Fruit fly (Drosophila melanogaster) whole organism, embryonic: ENCODE measurements around the gene ATP7.

Experiments used
- Antp ChIP-seq: fragments of 200-800 bp; sonication (Bioruptor generic); optimal IDR thresholded peaks from 3 replicates; lab custom pipeline; 2016; ENCODE audit warnings: missing biosample characterization, missing genetic modification characterization
- Bdp1 ChIP-seq: fragments of 200-800 bp; sonication (Bioruptor generic); optimal IDR thresholded peaks from 3 replicates; lab custom pipeline; 2016; ENCODE audit warnings: missing biosample characterization, missing genetic modification characterization
- CG10147 ChIP-seq: fragments of 200-800 bp; sonication (Bioruptor generic); optimal IDR thresholded peaks from 2 replicates; lab custom pipeline; 2019; ENCODE audit warnings: missing biosample characterization, mild to moderate bottlenecking, missing genetic modification characterization, moderate library complexity
- CG10565 ChIP-seq: fragments of 200-800 bp; sonication (Bioruptor generic); optimal IDR thresholded peaks from 3 replicates; lab custom pipeline; 2016; ENCODE audit warnings: missing biosample characterization, mild to moderate bottlenecking, missing genetic modification characterization
- CG12155 ChIP-seq: fragments of 200-800 bp; sonication (Bioruptor generic); optimal IDR thresholded peaks from 3 replicates; lab custom pipeline; 2016; ENCODE audit warnings: missing biosample characterization, missing genetic modification characterization
- CG12219 ChIP-seq: fragments of 200-800 bp; sonication (Bioruptor generic); optimal IDR thresholded peaks from 3 replicates; lab custom pipeline; 2018; ENCODE audit warnings: missing biosample characterization, mild to moderate bottlenecking, missing genetic modification characterization
- CG14014 ChIP-seq: fragments of 200-800 bp; sonication (Bioruptor generic); IDR thresholded peaks from 2 replicates; pipeline ENCODE4 v1.3.6; 2022; ENCODE audit warnings: missing biosample characterization, missing genetic modification characterization
- CG17612 ChIP-seq: fragments of 200-800 bp; sonication (Bioruptor generic); IDR thresholded peaks from 2 replicates; pipeline ENCODE4 v1.3.6; 2022; ENCODE audit warnings: missing biosample characterization, missing genetic modification characterization
- CG18011 ChIP-seq: fragments of 200-800 bp; sonication (Bioruptor generic); optimal IDR thresholded peaks from 2 replicates; lab custom pipeline; 2017; ENCODE audit warnings: missing biosample characterization, missing genetic modification characterization, mild to moderate bottlenecking, moderate library complexity, missing genotype
- CG18619 ChIP-seq: fragments of 200-800 bp; sonication (Bioruptor generic); optimal IDR thresholded peaks from 3 replicates; lab custom pipeline; 2017; ENCODE audit warnings: missing biosample characterization, mild to moderate bottlenecking, missing genetic modification characterization
- CG2129 ChIP-seq: fragments of 200-800 bp; sonication (Bioruptor generic); IDR thresholded peaks from 2 replicates; pipeline ENCODE4 v1.3.6; 2022; ENCODE audit warnings: missing biosample characterization, missing genetic modification characterization; ENCODE audit not compliant: partially characterized antibody
- CG2712 ChIP-seq: fragments of 200-800 bp; optimal IDR thresholded peaks from 3 replicates; lab custom pipeline; 2019; ENCODE audit warnings: missing biosample characterization, mild to moderate bottlenecking, missing genetic modification characterization, moderate library complexity
- CG30431 ChIP-seq: fragments of 200-800 bp; sonication (Bioruptor generic); optimal IDR thresholded peaks from 2 replicates; lab custom pipeline; 2017; ENCODE audit warnings: missing biosample characterization, missing genetic modification characterization
- CG34376 ChIP-seq: fragments of 200-800 bp; sonication (Bioruptor generic); optimal IDR thresholded peaks from 2 replicates; lab custom pipeline; 2018; ENCODE audit warnings: missing biosample characterization, mild to moderate bottlenecking, missing genetic modification characterization
- CG3838 ChIP-seq: fragments of 200-800 bp; sonication (Bioruptor generic); optimal IDR thresholded peaks from 3 replicates; lab custom pipeline; 2016; ENCODE audit warnings: missing biosample characterization, missing genetic modification characterization
- CG43689 ChIP-seq: fragments of 200-800 bp; sonication (Bioruptor generic); IDR thresholded peaks from 2 replicates; pipeline ENCODE4 v1.3.6; 2022; ENCODE audit warnings: missing biosample characterization, missing genetic modification characterization
- CG6254 ChIP-seq: fragments of 200-800 bp; sonication (Bioruptor generic); optimal IDR thresholded peaks from 3 replicates; lab custom pipeline; 2017; ENCODE audit warnings: mild to moderate bottlenecking, missing biosample characterization, missing genetic modification reagents, missing genetic modification characterization
- CG6765 ChIP-seq: fragments of 200-800 bp; sonication (Bioruptor generic); optimal IDR thresholded peaks from 3 replicates; lab custom pipeline; 2017; ENCODE audit warnings: missing biosample characterization, mild to moderate bottlenecking, missing genetic modification characterization
- CG7271 ChIP-seq: fragments of 200-800 bp; sonication (Bioruptor generic); optimal IDR thresholded peaks from 2 replicates; lab custom pipeline; 2018; ENCODE audit warnings: missing biosample characterization, mild to moderate bottlenecking, missing genetic modification characterization, moderate library complexity
- CG8290 ChIP-seq, 3 experiments: fragments of 200-800 bp; sonication (Bioruptor generic); optimal IDR thresholded peaks; 2 replicates each; lab custom pipeline; 2016 to 2019; ENCODE audit warnings: missing biosample characterization in 3 of 3, missing genetic modification characterization in 3 of 3, mild to moderate bottlenecking in 2 of 3, moderate library complexity in 1 of 3
- Dbx ChIP-seq: fragments of 200-800 bp; sonication (Bioruptor generic); IDR thresholded peaks from 3 replicates; pipeline ENCODE4 v1.3.6; 2022; ENCODE audit warnings: missing biosample characterization, missing genetic modification characterization
- Dek ChIP-seq: fragments of 200-800 bp; sonication (Bioruptor generic); optimal IDR thresholded peaks from 3 replicates; lab custom pipeline; 2019; ENCODE audit warnings: missing biosample characterization, mild to moderate bottlenecking, missing genetic modification characterization, moderate library complexity
- HHEX ChIP-seq: fragments of 200-800 bp; sonication (Bioruptor generic); optimal IDR thresholded peaks from 3 replicates; lab custom pipeline; 2017; ENCODE audit warnings: missing biosample characterization, mild to moderate bottlenecking, missing genetic modification characterization, missing genetic modification reagents
- Hmx ChIP-seq: fragments of 200-800 bp; sonication (Bioruptor generic); optimal IDR thresholded peaks from 2 replicates; lab custom pipeline; 2016; ENCODE audit warnings: missing biosample characterization, missing genetic modification characterization
- MTF-1 ChIP-seq: fragments of 200-800 bp; sonication (Bioruptor generic); optimal IDR thresholded peaks from 2 replicates; lab custom pipeline; 2018; ENCODE audit warnings: missing biosample characterization, mild to moderate bottlenecking, missing genetic modification characterization, borderline replicate concordance
- Meics ChIP-seq: fragments of 200-800 bp; sonication (Bioruptor generic); optimal IDR thresholded peaks from 2 replicates; lab custom pipeline; 2017; ENCODE audit warnings: missing biosample characterization, mild to moderate bottlenecking, missing genetic modification characterization
- Mrtf ChIP-seq: fragments of 200-800 bp; sonication (Bioruptor generic); IDR thresholded peaks from 3 replicates; pipeline ENCODE4 v1.3.6; 2022; ENCODE audit warnings: missing biosample characterization, missing genetic modification characterization
- Nf-YA ChIP-seq: fragments of 200-800 bp; sonication (Bioruptor generic); IDR thresholded peaks from 2 replicates; pipeline ENCODE4 v1.3.6; 2022; ENCODE audit warnings: missing biosample characterization, missing genetic modification characterization
- Oaz ChIP-seq: fragments of 200-800 bp; sonication (Bioruptor generic); IDR thresholded peaks from 2 replicates; pipeline ENCODE4 v1.3.6; 2022; ENCODE audit warnings: missing biosample characterization, missing genetic modification characterization
- Oli ChIP-seq: fragments of 200-800 bp; sonication (Bioruptor generic); optimal IDR thresholded peaks from 2 replicates; lab custom pipeline; 2018; ENCODE audit warnings: missing biosample characterization, mild to moderate bottlenecking, missing genetic modification characterization, moderate library complexity
- Pdp1 ChIP-seq, 2 experiments: fragments of 200-800 bp; sonication (Bioruptor generic); optimal IDR thresholded peaks; 3 replicates each; lab custom pipeline; 2016; ENCODE audit warnings: missing biosample characterization in 2 of 2, missing genetic modification characterization in 2 of 2, mild to moderate bottlenecking in 1 of 2, moderate library complexity in 1 of 2
- Six4 ChIP-seq: fragments of 200-800 bp; sonication (Bioruptor generic); optimal IDR thresholded peaks from 2 replicates; lab custom pipeline; 2016; ENCODE audit warnings: missing biosample characterization, missing genetic modification characterization
- Tbp ChIP-seq: fragments of >200 bp; optimal IDR thresholded peaks from 2 replicates; lab custom pipeline; 2018; ENCODE audit warnings: missing biosample characterization, missing genetic modification characterization
- chinmo ChIP-seq: fragments of 200-800 bp; sonication (Bioruptor generic); IDR thresholded peaks from 4 replicates; pipeline ENCODE4 v1.3.6; 2022; ENCODE audit warnings: missing biosample characterization, missing genetic modification characterization; ENCODE audit not compliant: partially characterized antibody
- emc ChIP-seq: fragments of 200-800 bp; sonication (Bioruptor generic); optimal IDR thresholded peaks from 2 replicates; lab custom pipeline; 2016; ENCODE audit warnings: missing biosample characterization, missing genetic modification characterization
- esg ChIP-seq: fragments of 200-800 bp; sonication (Bioruptor generic); conservative IDR thresholded peaks from 2 replicates; pipeline ENCODE4 v1.3.6; 2022; ENCODE audit warnings: missing biosample characterization, missing genetic modification characterization
- ind ChIP-seq: fragments of 200-800 bp; sonication (Bioruptor generic); optimal IDR thresholded peaks from 3 replicates; lab custom pipeline; 2016; ENCODE audit warnings: missing biosample characterization, missing genetic modification characterization
- kah ChIP-seq: fragments of 200-800 bp; sonication (Bioruptor generic); optimal IDR thresholded peaks from 2 replicates; lab custom pipeline; 2018; ENCODE audit warnings: missing biosample characterization, mild to moderate bottlenecking, missing genetic modification characterization
- lbe ChIP-seq: fragments of 200-800 bp; sonication (Bioruptor generic); optimal IDR thresholded peaks from 2 replicates; lab custom pipeline; 2016; ENCODE audit warnings: missing biosample characterization, mild to moderate bottlenecking, missing genetic modification characterization
- lov ChIP-seq, 2 experiments: fragments of 200-800 bp in 1 of 2; fragments of >200 bp in 1 of 2; sonication (Bioruptor generic) in 1 of 2; IDR thresholded peaks in 1 of 2; optimal IDR thresholded peaks in 1 of 2; 2 replicates in 1 of 2; 3 replicates in 1 of 2; pipeline versions ENCODE4 v1.3.6 to Lab custom; 2017 to 2022; ENCODE audit warnings: missing biosample characterization in 1 of 2, missing genetic modification characterization in 1 of 2
- nom ChIP-seq: fragments of 200-800 bp; sonication (Bioruptor generic); optimal IDR thresholded peaks from 2 replicates; lab custom pipeline; 2017; ENCODE audit warnings: missing biosample characterization, missing genetic modification characterization, mild to moderate bottlenecking, moderate library complexity, missing genetic modification reagents
- org-1 ChIP-seq: fragments of 200-800 bp; sonication (Bioruptor generic); optimal IDR thresholded peaks from 2 replicates; lab custom pipeline; 2017; ENCODE audit warnings: missing biosample characterization, missing genetic modification characterization
- psq ChIP-seq: fragments of 200-800 bp; sonication (Bioruptor generic); optimal IDR thresholded peaks from 2 replicates; lab custom pipeline; 2017; ENCODE audit warnings: missing biosample characterization, missing genetic modification characterization
- rib ChIP-seq: fragments of 200-800 bp; sonication (Bioruptor generic); IDR thresholded peaks from 2 replicates; pipeline ENCODE4 v1.3.6; 2022; ENCODE audit warnings: missing biosample characterization, missing genetic modification characterization
- run ChIP-seq: fragments of 200-800 bp; sonication (Bioruptor generic); optimal IDR thresholded peaks from 3 replicates; lab custom pipeline; 2018; ENCODE audit warnings: missing biosample characterization, mild to moderate bottlenecking, missing genetic modification characterization
- usp ChIP-seq: fragments of >200 bp; optimal IDR thresholded peaks from 2 replicates; lab custom pipeline; 2017; ENCODE audit warnings: missing biosample characterization, missing genetic modification characterization
- vvl ChIP-seq: fragments of 200-800 bp; sonication (Bioruptor generic); IDR thresholded peaks from 2 replicates; pipeline ENCODE4 v1.3.6; 2022; ENCODE audit warnings: missing biosample characterization, missing genetic modification characterization
- z ChIP-seq: fragments of 200-800 bp; sonication (Bioruptor generic); IDR thresholded peaks from 3 replicates; pipeline ENCODE4 v1.3.6; 2022; ENCODE audit warnings: missing biosample characterization, missing genetic modification characterization

Gene ATP7

dm6 chrX:11818047-11818766 lies 36.6 kb upstream of the ATP7 start (continued):
- TF ChIP-seq CG18619 (GFP tag; lab: Kevin White, UChicago) = peak; percentile 91
- TF ChIP-seq CG14014 (GFP tag; lab: Robert Waterston, UW) = peak; percentile 93
- TF ChIP-seq CG2712 = peak; percentile 97
- TF ChIP-seq Bdp1 (GFP tag; lab: Kevin White, UChicago) = peak; percentile 86
- TF ChIP-seq rib (GFP tag; lab: Robert Waterston, UW) = peak; percentile 79
- TF ChIP-seq CG2129 (GFP tag; lab: Robert Waterston, UW) = no peak
- peak; percentile 82 for TF ChIP-seq MTF-1 (GFP tag; lab: Kevin White, UChicago)
- peak; percentile 92 for TF ChIP-seq CG12155 (GFP tag; lab: Kevin White, UChicago)
- TF ChIP-seq Oli (tag; lab: Kevin White, UChicago) = peak; percentile 96
- TF ChIP-seq Tbp (GFP tag; lab: Kevin White, UChicago) = no peak
- TF ChIP-seq CG10565 (GFP tag; lab: Kevin White, UChicago) = peak; percentile 77
- TF ChIP-seq Nf-YA = peak; percentile 90
- TF ChIP-seq CG3838 (GFP tag; lab: Kevin White, UChicago) = peak; percentile 90
- TF ChIP-seq CG34376 (GFP tag; lab: Kevin White, UChicago) = peak; percentile 80
- peak; percentile 76 for TF ChIP-seq CG7271 (tag; lab: Kevin White, UChicago)
- TF ChIP-seq ind (GFP tag; lab: Kevin White, UChicago) = peak; percentile 94
- TF ChIP-seq lbe (GFP tag; lab: Kevin White, UChicago) = peak; percentile 91
- peak; percentile 83 for TF ChIP-seq Dbx
- peak; percentile 91 for TF ChIP-seq HHEX (GFP tag; lab: Kevin White, UChicago)
- peak; percentile 79 for TF ChIP-seq psq
- TF ChIP-seq CG8290 (GFP tag; optimal IDR thresholded peaks at IDR 0.05; lab: Kevin White, UChicago) = peak; percentile 79
- peak; percentile 67 to 97 for TF ChIP-seq CG8290 (tag; optimal IDR thresholded peaks at IDR 0.05; lab: Kevin White, UChicago)
- TF ChIP-seq z (GFP tag; lab: Robert Waterston, UW) = peak; percentile 71; the same call in 1 of the 3 replicates
- peak; percentile 80 for TF ChIP-seq kah
- peak; percentile 88 for TF ChIP-seq run (tag; lab: Kevin White, UChicago)
- no peak for TF ChIP-seq usp (GFP tag; lab: Kevin White, UChicago)
- peak; percentile 63 to 95 for TF ChIP-seq Pdp1 (GFP tag; optimal IDR thresholded peaks at IDR 0.05; lab: Kevin White, UChicago)
- peak; percentile 84 for TF ChIP-seq CG18011
- TF ChIP-seq CG6254 (GFP tag; lab: Kevin White, UChicago) = peak; percentile 92
- peak; percentile 73 for TF ChIP-seq CG17612 (GFP tag; lab: Robert Waterston, UW)
- peak; percentile 87 for TF ChIP-seq Dek (tag; lab: Kevin White, UChicago)
- peak; percentile 67; the same call in 1 of the 4 replicates for TF ChIP-seq chinmo (GFP tag; lab: Robert Waterston, UW)
- TF ChIP-seq org-1 = peak; percentile 94
- TF ChIP-seq esg (GFP tag; lab: Robert Waterston, UW) = peak; percentile 92
- TF ChIP-seq CG6765 (GFP tag; lab: Kevin White, UChicago) = peak; percentile 83
- TF ChIP-seq CG12219 (GFP tag; lab: Kevin White, UChicago) = peak; percentile 96
- TF ChIP-seq nom (GFP tag; lab: Kevin White, UChicago) = peak; percentile 66
- TF ChIP-seq vvl (GFP tag; lab: Robert Waterston, UW) = peak; percentile 98
- TF ChIP-seq Six4 (GFP tag; lab: Kevin White, UChicago) = peak; percentile 93
- peak; percentile 92 for TF ChIP-seq Meics (GFP tag; lab: Kevin White, UChicago)
- TF ChIP-seq emc (GFP tag; lab: Kevin White, UChicago) = peak; percentile 80
- TF ChIP-seq Antp (GFP tag; lab: Kevin White, UChicago) = peak; percentile 95
- peak; percentile 91 for TF ChIP-seq Oaz (GFP tag; lab: Robert Waterston, UW)
- peak; percentile 90 for TF ChIP-seq Mrtf (GFP tag; lab: Robert Waterston, UW)
- peak; percentile 77 for TF ChIP-seq CG10147
- peak; percentile 90 for TF ChIP-seq CG30431
- no peak for TF ChIP-seq lov (optimal IDR thresholded peaks at IDR 0.05; lab: Kevin White, UChicago)
- peak; percentile 91 for TF ChIP-seq lov (GFP tag; IDR thresholded peaks at IDR 0.05; lab: Robert Waterston, UW)
- peak; percentile 82 for TF ChIP-seq Hmx
- TF ChIP-seq CG43689 (GFP tag; lab: Robert Waterston, UW) = peak; percentile 84
